Fruit fly (Drosophila melanogaster) whole organism, embryonic: Measurements from ENCODE around the gene mof.
A peak's percentile ranks its signal among the peaks of the same experiment; 100 is the strongest.

ENCODE experiments used
- Atf-2 ChIP-seq: fragments of 200-800 bp; sonication (Bioruptor generic); optimal IDR thresholded peaks from 2 replicates; lab custom pipeline; 2016; ENCODE audit warnings: missing biosample characterization, missing genetic modification characterization
- Blimp-1 ChIP-seq: fragments of 200-800 bp; sonication (Bioruptor generic); optimal IDR thresholded peaks from 3 replicates; lab custom pipeline; 2018; ENCODE audit warnings: missing biosample characterization, missing genetic modification characterization, mild to moderate bottlenecking, moderate library complexity, missing genetic modification reagents
- BtbVII ChIP-seq: fragments of 200-800 bp; sonication (Bioruptor generic); optimal IDR thresholded peaks from 3 replicates; lab custom pipeline; 2017; ENCODE audit warnings: missing biosample characterization, mild to moderate bottlenecking, missing genetic modification characterization
- CG10431 ChIP-seq: fragments of 200-800 bp; sonication (Bioruptor generic); optimal IDR thresholded peaks from 3 replicates; lab custom pipeline; 2018; ENCODE audit warnings: missing biosample characterization, mild to moderate bottlenecking, missing genetic modification characterization
- CG11695 ChIP-seq: fragments of 200-800 bp; sonication (Bioruptor generic); IDR thresholded peaks from 3 replicates; pipeline ENCODE4 v1.3.6; 2022; ENCODE audit warnings: missing biosample characterization, missing genetic modification characterization
- CG12299 ChIP-seq: fragments of 200-800 bp; sonication (Bioruptor generic); optimal IDR thresholded peaks from 2 replicates; lab custom pipeline; 2018; ENCODE audit warnings: missing biosample characterization, mild to moderate bottlenecking, missing genetic modification characterization
- CG14667 ChIP-seq: fragments of 200-800 bp; sonication (Bioruptor generic); IDR thresholded peaks from 2 replicates; pipeline ENCODE4 v1.3.6; 2022; ENCODE audit warnings: missing biosample characterization, missing genetic modification characterization
- CG15479 ChIP-seq: fragments of 200-800 bp; sonication (Bioruptor generic); optimal IDR thresholded peaks from 3 replicates; lab custom pipeline; 2019; ENCODE audit warnings: missing biosample characterization, mild to moderate bottlenecking, missing genetic modification characterization, moderate library complexity
- CG16813 ChIP-seq: fragments of 200-800 bp; sonication (Bioruptor generic); IDR thresholded peaks from 3 replicates; pipeline ENCODE4 v1.3.6; 2022; ENCODE audit warnings: missing biosample characterization, missing genetic modification characterization; ENCODE audit not compliant: partially characterized antibody
- CG1832 ChIP-seq: fragments of 200-800 bp; sonication (Bioruptor generic); optimal IDR thresholded peaks from 2 replicates; lab custom pipeline; 2017; ENCODE audit warnings: missing biosample characterization, mild to moderate bottlenecking, missing genetic modification characterization, inconsistent platforms
- CG2199 ChIP-seq: fragments of 200-800 bp; sonication (Bioruptor generic); IDR thresholded peaks from 3 replicates; pipeline ENCODE4 v1.3.6; 2022; ENCODE audit warnings: missing biosample characterization, missing genetic modification characterization
- CG2202 ChIP-seq: fragments of 200-800 bp; sonication (Bioruptor generic); optimal IDR thresholded peaks from 2 replicates; lab custom pipeline; 2018; ENCODE audit warnings: missing biosample characterization, mild to moderate bottlenecking, missing genetic modification characterization
- CG2678 ChIP-seq: fragments of 200-800 bp; sonication (Bioruptor generic); optimal IDR thresholded peaks from 3 replicates; lab custom pipeline; 2019; ENCODE audit warnings: missing biosample characterization, mild to moderate bottlenecking, missing genetic modification characterization, moderate library complexity
- CG31224 ChIP-seq: fragments of 200-800 bp; sonication (Bioruptor generic); IDR thresholded peaks from 2 replicates; pipeline ENCODE4 v1.3.6; 2022; ENCODE audit warnings: missing biosample characterization, missing genetic modification characterization
- CG42726 ChIP-seq: fragments of 200-800 bp; sonication (Bioruptor generic); IDR thresholded peaks from 2 replicates; pipeline ENCODE4 v1.3.6; 2022; ENCODE audit warnings: missing biosample characterization, missing genetic modification characterization; ENCODE audit not compliant: partially characterized antibody
- CG4328 ChIP-seq: fragments of 200-800 bp; sonication (Bioruptor generic); optimal IDR thresholded peaks from 3 replicates; lab custom pipeline; 2017; ENCODE audit warnings: missing biosample characterization, missing genetic modification reagents, missing genetic modification characterization
- CG6683 ChIP-seq: fragments of 200-800 bp; sonication (Bioruptor generic); optimal IDR thresholded peaks from 2 replicates; lab custom pipeline; 2017; ENCODE audit warnings: missing biosample characterization, mild to moderate bottlenecking, missing genetic modification characterization, missing genetic modification reagents
- CG8765 ChIP-seq: fragments of 200-800 bp; sonication (Bioruptor generic); IDR thresholded peaks from 2 replicates; pipeline ENCODE4 v1.3.6; 2022; ENCODE audit warnings: missing biosample characterization, missing genetic modification characterization
- CG9609 ChIP-seq: fragments of 200-800 bp; sonication (Bioruptor generic); optimal IDR thresholded peaks from 3 replicates; lab custom pipeline; 2016; ENCODE audit warnings: missing biosample characterization, missing genetic modification characterization
- CG9817 ChIP-seq: fragments of 200-800 bp; sonication (Bioruptor generic); optimal IDR thresholded peaks from 2 replicates; lab custom pipeline; 2018; ENCODE audit warnings: missing biosample characterization, mild to moderate bottlenecking, missing genetic modification characterization, moderate library complexity
- H2.0 ChIP-seq: fragments of 200-800 bp; sonication (Bioruptor generic); IDR thresholded peaks from 2 replicates; pipeline ENCODE4 v1.3.6; 2022; ENCODE audit warnings: missing biosample characterization, missing genetic modification characterization
- HLH54F ChIP-seq: fragments of 200-800 bp; sonication (Bioruptor generic); optimal IDR thresholded peaks from 3 replicates; lab custom pipeline; 2016; ENCODE audit warnings: missing biosample characterization, missing genetic modification characterization
- Hsf ChIP-seq: fragments of 200-800 bp; sonication (Bioruptor generic); optimal IDR thresholded peaks from 3 replicates; lab custom pipeline; 2016; ENCODE audit warnings: missing biosample characterization, missing genetic modification characterization
- Max ChIP-seq: fragments of 200-800 bp; sonication (Bioruptor generic); optimal IDR thresholded peaks from 2 replicates; lab custom pipeline; 2016; ENCODE audit warnings: missing biosample characterization, mild to moderate bottlenecking, missing genetic modification characterization
- Myb ChIP-seq: fragments of 200-800 bp; sonication (Bioruptor generic); optimal IDR thresholded peaks from 2 replicates; lab custom pipeline; 2016; ENCODE audit warnings: missing biosample characterization, missing genetic modification characterization
- NK7.1 ChIP-seq: fragments of 200-800 bp; sonication (Bioruptor generic); optimal IDR thresholded peaks from 3 replicates; lab custom pipeline; 2016; ENCODE audit warnings: missing biosample characterization, missing genetic modification characterization
- NfI ChIP-seq: fragments of 200-800 bp; sonication (Bioruptor generic); optimal IDR thresholded peaks from 3 replicates; lab custom pipeline; 2018; ENCODE audit warnings: missing biosample characterization, mild to moderate bottlenecking, missing genetic modification characterization, moderate library complexity
- Six4 ChIP-seq: fragments of 200-800 bp; sonication (Bioruptor generic); optimal IDR thresholded peaks from 2 replicates; lab custom pipeline; 2016; ENCODE audit warnings: missing biosample characterization, missing genetic modification characterization
- amos ChIP-seq: fragments of 200-800 bp; sonication (Bioruptor generic); IDR thresholded peaks from 2 replicates; pipeline ENCODE4 v1.3.6; 2022; ENCODE audit warnings: missing biosample characterization, missing genetic modification characterization; ENCODE audit not compliant: partially characterized antibody
- ato ChIP-seq: fragments of 200-800 bp; sonication (Bioruptor generic); IDR thresholded peaks from 2 replicates; pipeline ENCODE4 v1.3.6; 2022; ENCODE audit warnings: missing biosample characterization, missing genetic modification characterization; ENCODE audit not compliant: partially characterized antibody
- bab2 ChIP-seq: fragments of 200-800 bp; sonication (Bioruptor generic); optimal IDR thresholded peaks from 2 replicates; lab custom pipeline; 2016; ENCODE audit warnings: missing biosample characterization, missing genetic modification characterization
- chinmo ChIP-seq: fragments of 200-800 bp; sonication (Bioruptor generic); IDR thresholded peaks from 4 replicates; pipeline ENCODE4 v1.3.6; 2022; ENCODE audit warnings: missing biosample characterization, missing genetic modification characterization; ENCODE audit not compliant: partially characterized antibody
- esg ChIP-seq: fragments of 200-800 bp; sonication (Bioruptor generic); conservative IDR thresholded peaks from 2 replicates; pipeline ENCODE4 v1.3.6; 2022; ENCODE audit warnings: missing biosample characterization, missing genetic modification characterization
- eyg ChIP-seq: fragments of 200-800 bp; sonication (Bioruptor generic); optimal IDR thresholded peaks from 3 replicates; lab custom pipeline; 2016; ENCODE audit warnings: missing biosample characterization, missing genetic modification characterization
- gcm ChIP-seq: fragments of 200-800 bp; sonication (Bioruptor generic); optimal IDR thresholded peaks from 2 replicates; lab custom pipeline; 2019; ENCODE audit warnings: missing biosample characterization, mild to moderate bottlenecking, missing genetic modification characterization, moderate library complexity
- hkb ChIP-seq, 2 experiments: fragments of 200-800 bp in 1 of 2; fragments of >200 bp in 1 of 2; sonication (Bioruptor generic) in 1 of 2; IDR thresholded peaks in 1 of 2; optimal IDR thresholded peaks in 1 of 2; 2 replicates each; pipeline versions ENCODE4 v1.3.6 to Lab custom; 2017 to 2022; ENCODE audit warnings: missing biosample characterization in 1 of 2, missing genetic modification characterization in 1 of 2
- ind ChIP-seq: fragments of 200-800 bp; sonication (Bioruptor generic); optimal IDR thresholded peaks from 3 replicates; lab custom pipeline; 2016; ENCODE audit warnings: missing biosample characterization, missing genetic modification characterization
- lilli ChIP-seq: fragments of 200-800 bp; sonication (Bioruptor generic); optimal IDR thresholded peaks from 3 replicates; lab custom pipeline; 2016; ENCODE audit warnings: missing biosample characterization, missing genetic modification characterization
- lmd ChIP-seq: fragments of 200-800 bp; sonication (Bioruptor generic); IDR thresholded peaks from 2 replicates; pipeline ENCODE4 v1.3.6; 2022; ENCODE audit warnings: missing biosample characterization, missing genetic modification characterization
- lov ChIP-seq, 2 experiments: fragments of 200-800 bp in 1 of 2; fragments of >200 bp in 1 of 2; sonication (Bioruptor generic) in 1 of 2; IDR thresholded peaks in 1 of 2; optimal IDR thresholded peaks in 1 of 2; 2 replicates in 1 of 2; 3 replicates in 1 of 2; pipeline versions ENCODE4 v1.3.6 to Lab custom; 2017 to 2022; ENCODE audit warnings: missing biosample characterization in 1 of 2, missing genetic modification characterization in 1 of 2
- nmo ChIP-seq: fragments of 200-800 bp; sonication (Bioruptor generic); optimal IDR thresholded peaks from 2 replicates; lab custom pipeline; 2018; ENCODE audit warnings: missing biosample characterization, mild to moderate bottlenecking, missing genetic modification characterization, moderate library complexity
- otp ChIP-seq: fragments of 200-800 bp; sonication (Bioruptor generic); IDR thresholded peaks from 3 replicates; pipeline ENCODE4, ENCODE4 v1.3.6; 2022; ENCODE audit warnings: missing biosample characterization, missing genetic modification characterization
- pfk ChIP-seq: fragments of 200-800 bp; sonication (Bioruptor generic); optimal IDR thresholded peaks from 2 replicates; lab custom pipeline; 2018; ENCODE audit warnings: missing biosample characterization, mild to moderate bottlenecking, missing genetic modification characterization, moderate library complexity
- slbo ChIP-seq: fragments of 200-800 bp; sonication (Bioruptor generic); IDR thresholded peaks from 2 replicates; pipeline ENCODE4 v1.3.6; 2022; ENCODE audit warnings: missing biosample characterization, missing genetic modification characterization
- tup ChIP-seq: fragments of 200-800 bp; sonication (Bioruptor generic); optimal IDR thresholded peaks from 2 replicates; lab custom pipeline; 2016; ENCODE audit warnings: missing biosample characterization, mild to moderate bottlenecking, missing genetic modification characterization, moderate library complexity
- tx ChIP-seq: fragments of 200-800 bp; sonication (Bioruptor generic); optimal IDR thresholded peaks from 2 replicates; lab custom pipeline; 2016; ENCODE audit warnings: missing biosample characterization, missing genetic modification characterization
- yki ChIP-seq: fragments of >200 bp; optimal IDR thresholded peaks from 3 replicates; lab custom pipeline; 2018
- zen ChIP-seq: fragments of 200-800 bp; sonication (Bioruptor generic); optimal IDR thresholded peaks from 3 replicates; lab custom pipeline; 2018; ENCODE audit warnings: missing biosample characterization, mild to moderate bottlenecking, missing genetic modification characterization, moderate library complexity

mof gene

dm6 chrX:5891666-5892444 is 15.2 kb upstream of the mof start (continued):
- TF ChIP-seq gcm (GFP tag; lab: Kevin White, UChicago): no peak
- TF ChIP-seq CG16813 (GFP tag; lab: Robert Waterston, UW): no peak
- peak; percentile 16 for TF ChIP-seq Atf-2
- no peak for TF ChIP-seq tup (GFP tag; lab: Kevin White, UChicago)
- TF ChIP-seq H2.0 (GFP tag; lab: Robert Waterston, UW): peak; percentile 32; the same call in 1 of the 2 replicates
- peak; percentile 36 for TF ChIP-seq HLH54F (GFP tag; lab: Kevin White, UChicago)
- no peak for TF ChIP-seq CG12299
- TF ChIP-seq tx (GFP tag; lab: Kevin White, UChicago): no peak
- TF ChIP-seq CG6683 (GFP tag; lab: Kevin White, UChicago): no peak
- TF ChIP-seq hkb (optimal IDR thresholded peaks at IDR 0.05; lab: Kevin White, UChicago): no peak
- no peak for TF ChIP-seq hkb (GFP tag; IDR thresholded peaks at IDR 0.05; lab: Robert Waterston, UW)
- 0 out of 3 replicates have a peak, but pooled peaks have one; percentile 28 for TF ChIP-seq CG11695 (GFP tag; lab: Robert Waterston, UW)
- no peak for TF ChIP-seq BtbVII
- TF ChIP-seq lmd (GFP tag; lab: Robert Waterston, UW): peak; percentile 48; the same call in 1 of the 2 replicates
- TF ChIP-seq ato: no peak
- TF ChIP-seq eyg (GFP tag; lab: Kevin White, UChicago): no peak
- no peak for TF ChIP-seq CG9609
- no peak for TF ChIP-seq pfk
- peak; percentile 82 for TF ChIP-seq slbo (GFP tag; lab: Robert Waterston, UW)
- TF ChIP-seq esg (GFP tag; lab: Robert Waterston, UW): 0 out of 2 replicates have a peak, but pooled peaks have one; percentile 31
- TF ChIP-seq CG42726: no peak
- no peak for TF ChIP-seq yki
- TF ChIP-seq bab2 (GFP tag; lab: Kevin White, UChicago): peak; percentile 10
- no peak for TF ChIP-seq CG15479 (GFP tag; lab: Kevin White, UChicago)
- TF ChIP-seq CG4328 (GFP tag; lab: Kevin White, UChicago): no peak
- peak; percentile 9 for TF ChIP-seq NfI (GFP tag; lab: Kevin White, UChicago)
- TF ChIP-seq lov (optimal IDR thresholded peaks at IDR 0.05; lab: Kevin White, UChicago): no peak
- no peak for TF ChIP-seq lov (GFP tag; IDR thresholded peaks at IDR 0.05; lab: Robert Waterston, UW)
- peak; percentile 3 for TF ChIP-seq CG9817
- no peak for TF ChIP-seq CG10431 (GFP tag; lab: Kevin White, UChicago)
- TF ChIP-seq CG8765: no peak
- no peak for TF ChIP-seq Six4 (GFP tag; lab: Kevin White, UChicago)
- TF ChIP-seq CG2199 (GFP tag; lab: Robert Waterston, UW): no peak
- TF ChIP-seq CG14667 (GFP tag; lab: Robert Waterston, UW): 0 out of 2 replicates have a peak, but pooled peaks have one; percentile 21
- peak; percentile 7 for TF ChIP-seq Max (GFP tag; lab: Kevin White, UChicago)
- TF ChIP-seq CG2202 (tag; lab: Kevin White, UChicago): no peak
- TF ChIP-seq CG2678 (tag; lab: Kevin White, UChicago): peak; percentile 48
- TF ChIP-seq chinmo: no peak
- peak; percentile 66 for TF ChIP-seq lilli (GFP tag; lab: Kevin White, UChicago)
- peak; percentile 32 for TF ChIP-seq Hsf (GFP tag; lab: Kevin White, UChicago)
- TF ChIP-seq Blimp-1 (GFP tag; lab: Kevin White, UChicago): peak; percentile 45
- peak; percentile 43; the same call in 1 of the 2 replicates for TF ChIP-seq CG31224 (GFP tag; lab: Robert Waterston, UW)
- no peak for TF ChIP-seq otp
- no peak for TF ChIP-seq amos
- no peak for TF ChIP-seq CG1832 (GFP tag; lab: Kevin White, UChicago)
- no peak for TF ChIP-seq zen (tag; lab: Kevin White, UChicago)
- TF ChIP-seq NK7.1 (GFP tag; lab: Kevin White, UChicago): no peak
- TF ChIP-seq ind (GFP tag; lab: Kevin White, UChicago): peak; percentile 42
- TF ChIP-seq Myb (GFP tag; lab: Kevin White, UChicago): peak; percentile 38
- TF ChIP-seq nmo (GFP tag; lab: Kevin White, UChicago): peak; percentile 28
